Worm (Caenorhabditis elegans) whole organism, early embryonic: ENCODE data around the gene clec-43.
"Not testable (repeated sequence)": the region's sequence is repeated elsewhere in the genome, so short reads cannot be mapped to it uniquely, and the experiment has no call there.

Experiments used
- B0310.2 ChIP-seq: sonication (generic microtip); optimal IDR thresholded peaks from 2 replicates; lab custom pipeline; 2016; ENCODE audit warnings: mild to moderate bottlenecking, missing genetic modification characterization, missing compliant biosample characterization
- F13C5.2 ChIP-seq: sonication (generic microtip); optimal IDR thresholded peaks from 2 replicates; lab custom pipeline; 2017; ENCODE audit warnings: mild to moderate bottlenecking, missing genetic modification characterization, inconsistent platforms, missing compliant biosample characterization
- aly-1 ChIP-seq: sonication (generic microtip); optimal IDR thresholded peaks from 2 replicates; lab custom pipeline; 2016; ENCODE audit warnings: missing genetic modification characterization, missing compliant biosample characterization
- ama-1 ChIP-seq: fragments of 150-350 bp; optimal IDR thresholded peaks from 2 replicates; lab custom pipeline; 2014
- ceh-13 ChIP-seq: fragments of 200-800 bp; sonication (Bioruptor generic); optimal IDR thresholded peaks from 2 replicates; lab custom pipeline; 2018; ENCODE audit warnings: mild to moderate bottlenecking, missing genetic modification characterization, missing compliant biosample characterization
- ceh-36 ChIP-seq: sonication (generic microtip); optimal IDR thresholded peaks from 2 replicates; lab custom pipeline; 2016; ENCODE audit warnings: missing genetic modification characterization, inconsistent platforms, missing compliant biosample characterization
- ets-7 ChIP-seq: sonication (generic microtip); optimal IDR thresholded peaks from 2 replicates; lab custom pipeline; 2016; ENCODE audit warnings: missing genotype, missing genetic modification characterization, missing compliant biosample characterization
- flt-1 ChIP-seq: fragments of 200-800 bp; sonication (Bioruptor generic); IDR thresholded peaks from 2 replicates; pipeline ENCODE4 v1.3.6; 2022; ENCODE audit warnings: missing genetic modification characterization, missing compliant biosample characterization
- hmbx-1 ChIP-seq: sonication (generic microtip); optimal IDR thresholded peaks from 2 replicates; lab custom pipeline; 2016; ENCODE audit warnings: mild to moderate bottlenecking, missing genetic modification characterization, missing compliant biosample characterization
- hmg-4 ChIP-seq: fragments of 200-800 bp; sonication (Bioruptor generic); optimal IDR thresholded peaks from 2 replicates; lab custom pipeline; 2018; ENCODE audit warnings: mild to moderate bottlenecking, missing genetic modification characterization, missing compliant biosample characterization
- hnd-1 ChIP-seq: sonication (generic microtip); optimal IDR thresholded peaks from 2 replicates; lab custom pipeline; 2016; ENCODE audit warnings: missing genetic modification characterization, missing compliant biosample characterization
- pes-1 ChIP-seq: fragments of 200-800 bp; sonication (Bioruptor generic); IDR thresholded peaks from 2 replicates; pipeline ENCODE4 v1.3.6; 2022; ENCODE audit warnings: missing genetic modification reagents, missing genetic modification characterization, missing compliant biosample characterization
- scrt-1 ChIP-seq: fragments of 200-800 bp; sonication (Bioruptor generic); IDR thresholded peaks from 2 replicates; pipeline ENCODE4 v1.3.6; 2022; ENCODE audit warnings: missing genetic modification characterization, missing compliant biosample characterization
- sea-1 ChIP-seq: fragments of 200-800 bp; sonication (Bioruptor generic); conservative IDR thresholded peaks from 2 replicates; pipeline ENCODE4 v1.3.6; 2022; ENCODE audit warnings: missing genetic modification characterization, missing compliant biosample characterization
- tbx-11 ChIP-seq: fragments of 200-800 bp; sonication (Bioruptor generic); IDR thresholded peaks from 2 replicates; pipeline ENCODE4 v1.3.6; 2022; ENCODE audit warnings: missing genetic modification characterization, missing compliant biosample characterization
- tbx-37 ChIP-seq: fragments of 200-800 bp; sonication (Bioruptor generic); conservative IDR thresholded peaks from 2 replicates; pipeline ENCODE4 v1.3.6; 2022; ENCODE audit warnings: missing genetic modification reagents, missing genetic modification characterization, missing compliant biosample characterization
- tra-4 ChIP-seq: sonication (generic microtip); optimal IDR thresholded peaks from 2 replicates; lab custom pipeline; 2017; ENCODE audit warnings: missing genetic modification characterization, missing compliant biosample characterization

The clec-43 gene

DNA sequence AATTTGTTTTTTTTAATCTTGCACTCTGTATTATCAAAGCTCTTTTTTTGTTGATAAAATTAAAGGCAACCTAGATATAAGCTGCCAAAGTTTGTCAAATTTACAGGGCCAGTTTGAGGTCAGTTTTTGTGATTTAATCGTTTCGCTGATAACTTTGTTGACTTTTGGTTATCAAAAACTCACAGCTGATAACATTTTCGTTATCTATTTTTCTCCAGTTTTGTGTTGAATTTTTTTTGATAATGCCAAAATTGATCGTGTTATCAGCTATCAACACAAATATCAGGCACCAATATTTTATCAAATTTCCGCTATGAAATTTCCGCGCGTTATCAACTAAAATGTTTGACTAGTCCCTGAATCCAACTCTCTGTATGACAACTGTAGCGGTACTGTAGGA, 28.7 kb upstream of the clec-43 start:
- TF ChIP-seq ceh-13 (no peak), tra-4 (no peak), B0310.2 (no peak), hmg-4 (GFP tag; lab: Kevin White, UChicago) (no peak), ets-7 (tag; lab: Kevin White, UChicago) (no peak), ama-1 (lab: Kevin White, UChicago) (no peak), flt-1 (GFP tag; lab: Robert Waterston, UW) (no peak), tbx-37 (GFP tag; lab: Robert Waterston, UW) (no peak), F13C5.2 (no peak), hmbx-1 (tag; lab: Kevin White, UChicago) (no peak), scrt-1 (GFP tag; lab: Robert Waterston, UW) (no peak), tbx-11 (GFP tag; lab: Robert Waterston, UW) (no peak), aly-1 (no peak)

DNA sequence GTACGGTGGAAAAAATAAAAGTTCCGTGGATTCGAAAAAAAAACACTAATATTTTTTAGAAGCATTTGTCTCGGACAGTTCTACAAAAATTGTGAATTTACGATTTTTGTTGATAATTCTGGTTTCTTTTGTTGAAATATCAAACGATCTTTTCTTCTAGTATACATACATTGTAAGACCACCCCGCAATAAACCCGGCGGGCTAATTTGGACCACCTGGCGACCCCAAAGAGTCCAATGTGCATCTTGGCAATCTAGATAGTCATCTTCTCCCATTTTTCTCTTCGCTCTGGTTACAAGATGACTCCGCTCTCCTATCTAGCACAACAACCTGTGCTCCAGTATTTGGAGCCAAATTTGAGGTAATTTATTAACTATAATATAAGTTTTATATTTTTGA, 28.1 kb upstream of the clec-43 start, which contains the start of gene fbxc-29:
Gene fbxc-29 (plus strand): TSS at position 301 of the 400 bp plus-strand sequence.
- no peak for TF ChIP-seq sea-1
- TF ChIP-seq pes-1 = no peak
- TF ChIP-seq aly-1 = no peak
- TF ChIP-seq ceh-36 = no peak
- no peak for TF ChIP-seq tbx-11 (GFP tag; lab: Robert Waterston, UW)
- TF ChIP-seq B0310.2 = no peak
- no peak for TF ChIP-seq F13C5.2
- no peak for TF ChIP-seq tra-4
- TF ChIP-seq hmbx-1 (tag; lab: Kevin White, UChicago) = no peak
- no peak for TF ChIP-seq tbx-37 (GFP tag; lab: Robert Waterston, UW)
- no peak for TF ChIP-seq hmg-4 (GFP tag; lab: Kevin White, UChicago)
- TF ChIP-seq ets-7 (tag; lab: Kevin White, UChicago) = no peak
- no peak for TF ChIP-seq ama-1 (lab: Kevin White, UChicago)
- TF ChIP-seq flt-1 (GFP tag; lab: Robert Waterston, UW) = no peak
- TF ChIP-seq scrt-1 (GFP tag; lab: Robert Waterston, UW) = no peak
- TF ChIP-seq hnd-1 (tag; lab: Kevin White, UChicago) = no peak
- no peak for TF ChIP-seq ceh-13

DNA sequence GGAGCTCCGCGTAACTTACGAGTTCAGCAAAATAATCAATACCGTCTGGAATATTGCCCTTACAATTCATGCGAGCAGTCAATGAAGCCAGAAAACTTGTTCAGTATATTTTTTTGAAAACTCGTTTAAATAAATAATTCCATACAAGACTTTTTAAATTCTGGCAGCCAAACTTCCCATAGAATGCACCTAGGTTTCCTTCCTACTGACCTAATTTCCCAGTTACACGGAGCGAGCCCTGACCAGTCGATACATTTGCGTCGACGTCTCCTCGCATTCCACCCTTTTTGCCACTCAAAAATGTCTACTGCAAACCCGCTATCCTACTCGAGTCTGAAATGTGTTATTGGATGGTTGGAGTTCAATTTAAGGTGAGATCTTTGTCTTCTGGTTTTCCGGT, 26.5 kb upstream of the clec-43 start, which contains the start of gene fbxc-30:
Gene fbxc-30 (plus strand): TSS at position 301 of the 400 bp plus-strand sequence.
- TF ChIP-seq hmg-4 (GFP tag; lab: Kevin White, UChicago) = no peak
- TF ChIP-seq ceh-13 = no peak
- no peak for TF ChIP-seq sea-1
- no peak for TF ChIP-seq hmbx-1 (tag; lab: Kevin White, UChicago)
- TF ChIP-seq tbx-37 (GFP tag; lab: Robert Waterston, UW) = no peak
- no peak for TF ChIP-seq ceh-36
- TF ChIP-seq scrt-1 (GFP tag; lab: Robert Waterston, UW) = no peak
- TF ChIP-seq pes-1 = no peak

DNA sequence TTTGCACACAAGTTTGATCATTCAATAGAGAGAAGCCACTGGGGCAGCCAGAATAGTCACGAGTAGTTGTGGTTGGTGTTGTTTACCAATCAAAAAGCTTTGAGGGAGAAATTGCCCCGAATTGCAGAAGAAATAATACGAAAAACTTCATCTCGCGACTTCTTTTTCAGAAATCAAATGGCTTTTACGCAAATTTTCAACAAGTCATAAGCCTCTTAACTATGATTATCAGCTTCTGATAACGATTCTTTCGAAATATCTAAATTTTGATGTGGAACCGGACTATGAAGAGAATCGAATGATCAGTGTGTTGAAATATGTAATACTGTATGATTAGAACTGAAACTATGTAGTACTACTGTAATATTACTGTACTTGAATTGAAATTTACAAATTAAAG, 23.5 kb upstream of the clec-43 start:
- no peak for TF ChIP-seq ets-7 (tag; lab: Kevin White, UChicago)

DNA sequence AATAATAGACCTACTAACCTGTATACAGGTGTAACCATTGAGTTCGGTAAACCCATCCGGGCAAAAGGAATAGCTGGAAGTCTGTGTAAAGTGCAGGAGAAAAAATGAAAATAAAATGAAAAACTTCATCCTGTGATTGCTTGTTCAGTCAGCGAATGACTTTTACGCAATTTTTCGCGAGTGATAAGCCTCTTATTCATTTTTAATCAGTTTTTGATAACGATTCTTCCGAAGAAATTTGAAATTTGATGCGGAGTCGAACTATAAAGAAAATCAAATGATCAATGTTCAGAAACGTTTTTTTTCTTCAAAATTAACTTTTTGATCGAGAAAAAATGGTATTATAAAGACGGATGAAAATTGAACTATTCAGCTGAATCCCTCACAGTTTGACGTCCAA, 21.1 kb upstream of the clec-43 start:
- TF ChIP-seq hnd-1 (tag; lab: Kevin White, UChicago) = no peak
- TF ChIP-seq F13C5.2 = no peak
- TF ChIP-seq hmbx-1 (tag; lab: Kevin White, UChicago) = no peak
- no peak for TF ChIP-seq aly-1
- TF ChIP-seq tra-4 = no peak
- TF ChIP-seq ets-7 (tag; lab: Kevin White, UChicago) = no peak
- TF ChIP-seq tbx-37 (GFP tag; lab: Robert Waterston, UW) = no peak
- no peak for TF ChIP-seq ceh-13
- TF ChIP-seq B0310.2 = no peak
- no peak for TF ChIP-seq ama-1 (lab: Kevin White, UChicago)
- TF ChIP-seq tbx-11 (GFP tag; lab: Robert Waterston, UW) = no peak
- TF ChIP-seq flt-1 (GFP tag; lab: Robert Waterston, UW) = no peak
- no peak for TF ChIP-seq pes-1
- no peak for TF ChIP-seq sea-1
- no peak for TF ChIP-seq scrt-1 (GFP tag; lab: Robert Waterston, UW)
- TF ChIP-seq ceh-36 = no peak
- TF ChIP-seq hmg-4 (GFP tag; lab: Kevin White, UChicago) = no peak

DNA sequence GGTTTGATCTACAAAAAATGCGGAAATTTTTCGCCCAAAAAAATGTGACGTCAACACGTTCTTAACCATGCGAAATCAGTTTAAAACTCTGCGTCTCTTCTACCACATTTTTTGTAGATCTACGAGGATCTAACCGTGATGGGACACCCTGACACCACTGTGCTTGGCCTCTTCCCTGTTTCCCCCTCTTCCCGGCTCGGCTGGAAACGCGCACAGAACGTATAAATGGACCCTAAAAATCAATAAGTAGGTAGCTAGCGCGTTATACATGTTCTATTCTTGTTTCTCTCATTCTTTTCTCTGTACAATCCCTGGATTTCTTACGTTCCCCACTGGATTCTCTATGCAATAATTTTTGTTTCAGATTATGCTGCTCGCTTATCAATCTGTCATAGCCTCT, 20.3 kb upstream of the clec-43 start, which contains the start of gene fbxc-28:
Gene fbxc-28 (plus strand): TSS at position 301 of the 400 bp plus-strand sequence.
- TF ChIP-seq ets-7 (tag; lab: Kevin White, UChicago) (no peak), F13C5.2 (no peak), ceh-36 (no peak), pes-1 (no peak), ama-1 (lab: Kevin White, UChicago) (no peak)

DNA sequence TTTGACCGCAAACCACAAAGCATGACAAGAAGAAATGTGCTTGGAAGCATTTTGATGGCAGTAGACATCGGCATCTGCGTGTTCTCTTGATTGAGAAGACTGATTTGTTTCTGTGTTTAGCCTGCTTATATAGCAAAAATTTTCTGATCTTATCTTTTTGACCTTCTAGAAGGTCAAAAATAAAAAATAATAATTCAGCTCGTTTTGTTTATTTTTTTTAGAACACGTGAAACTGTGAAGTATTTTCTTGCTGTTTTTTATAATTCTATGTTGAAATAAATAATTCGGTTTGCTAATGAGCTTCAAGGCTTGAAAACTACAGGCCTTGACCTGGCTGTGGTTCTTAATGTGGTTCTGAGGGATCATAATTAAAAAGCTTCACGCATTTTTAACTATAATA, 16.5 kb upstream of the clec-43 start, which contains the start of gene R07C3.13:
Gene R07C3.13 (minus strand): TSS at position 101 of the 400 bp plus-strand sequence.
- TF ChIP-seq aly-1 (no peak), ets-7 (tag; lab: Kevin White, UChicago) (no peak), pes-1 (no peak), ama-1 (lab: Kevin White, UChicago) (no peak), flt-1 (GFP tag; lab: Robert Waterston, UW) (no peak), sea-1 (no peak), tbx-11 (GFP tag; lab: Robert Waterston, UW) (no peak), scrt-1 (GFP tag; lab: Robert Waterston, UW) (no peak), tbx-37 (GFP tag; lab: Robert Waterston, UW) (no peak), hmg-4 (GFP tag; lab: Kevin White, UChicago) (no peak), ceh-36 (no peak), F13C5.2 (no peak), B0310.2 (no peak)

DNA sequence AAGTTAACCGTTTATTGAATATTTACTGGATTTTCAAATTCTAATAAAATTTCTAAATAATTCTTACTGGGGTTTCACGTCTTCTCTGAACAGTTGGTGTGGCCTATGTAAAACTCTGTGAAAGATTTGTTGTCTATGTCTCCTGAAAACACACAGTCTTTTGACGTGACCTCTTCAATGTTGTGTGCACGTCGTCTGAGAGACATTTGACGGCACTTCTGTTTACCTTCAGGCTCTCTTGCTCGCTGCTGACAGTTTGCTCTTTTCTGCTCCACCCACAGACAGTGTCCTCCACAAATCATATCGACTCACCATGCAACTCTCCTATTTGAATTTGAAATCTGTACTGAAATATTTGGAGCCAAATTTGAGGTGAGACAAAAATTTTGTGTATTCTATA, 13.0 kb upstream of the clec-43 start, which contains the start of gene fbxc-34:
Gene fbxc-34 (plus strand): TSS at position 301 of the 400 bp plus-strand sequence.
- TF ChIP-seq scrt-1 (GFP tag; lab: Robert Waterston, UW); B0310.2; sea-1: not testable (repeated sequence)
